Worm (Caenorhabditis elegans) whole organism, midembryonic: ENCODE data around the gene srg-21.

Experiments used
- T22C8.4 ChIP-seq: fragments of 200-800 bp; sonication (Bioruptor generic); IDR thresholded peaks from 2 replicates; pipeline ENCODE4 v1.3.6; 2022; ENCODE audit warnings: missing genetic modification characterization, missing compliant biosample characterization
- cog-1 ChIP-seq: sonication (generic microtip); optimal IDR thresholded peaks from 2 replicates; lab custom pipeline; 2016; ENCODE audit warnings: missing genetic modification characterization, missing compliant biosample characterization
- flt-1 ChIP-seq: fragments of 200-800 bp; sonication (Bioruptor generic); IDR thresholded peaks from 2 replicates; pipeline ENCODE4 v1.3.6; 2022; ENCODE audit warnings: missing genetic modification characterization, missing compliant biosample characterization
- klf-2 ChIP-seq: fragments of 200-800 bp; sonication (Bioruptor generic); conservative IDR thresholded peaks from 2 replicates; pipeline ENCODE4 v1.3.6; 2022; ENCODE audit warnings: missing genetic modification reagents, missing genetic modification characterization, missing compliant biosample characterization
- med-1 ChIP-seq: sonication (generic microtip); optimal IDR thresholded peaks from 2 replicates; lab custom pipeline; 2017; ENCODE audit warnings: missing genetic modification characterization, mild to moderate bottlenecking, missing compliant biosample characterization, antibody characterized with exemption, missing genetic modification reagents; ENCODE audit not compliant: insufficient read depth
- ref-1 ChIP-seq: fragments of 200-800 bp; sonication (Bioruptor generic); conservative IDR thresholded peaks from 2 replicates; pipeline ENCODE4 v1.3.6; 2022; ENCODE audit warnings: missing genetic modification reagents, missing genetic modification characterization, missing compliant biosample characterization
- tab-1 ChIP-seq: fragments of 200-800 bp; sonication (Bioruptor generic); IDR thresholded peaks from 2 replicates; pipeline ENCODE4 v1.3.6; 2022; ENCODE audit warnings: missing genetic modification characterization, missing compliant biosample characterization
- ztf-23 ChIP-seq: fragments of 200-800 bp; sonication (Bioruptor generic); IDR thresholded peaks from 2 replicates; pipeline ENCODE4 v1.3.6; 2022; ENCODE audit warnings: missing genetic modification reagents, missing genetic modification characterization, missing compliant biosample characterization
- ztf-29 ChIP-seq: fragments of 200-800 bp; sonication (Bioruptor generic); IDR thresholded peaks from 2 replicates; pipeline ENCODE4 v1.3.6; 2022; ENCODE audit warnings: missing genetic modification reagents, missing genetic modification characterization, missing compliant biosample characterization

srg-21 gene

DNA sequence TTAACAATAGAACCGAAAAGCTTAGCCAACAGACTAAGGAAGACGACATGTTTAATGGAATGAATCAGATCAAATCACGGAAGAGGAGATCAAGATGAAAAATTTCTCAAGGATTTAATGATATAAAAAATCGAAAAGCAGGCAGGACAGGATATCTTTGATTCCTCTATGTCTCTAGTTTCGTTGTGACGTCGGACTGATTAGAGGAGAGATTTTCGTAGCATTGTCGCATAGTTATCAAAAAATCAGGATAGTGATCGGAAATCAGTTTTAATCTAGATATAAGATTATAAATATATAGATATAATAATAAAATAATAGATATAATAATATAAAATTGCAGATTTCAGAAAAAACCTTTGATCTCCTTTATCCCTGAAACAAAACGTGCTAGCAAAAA lies 47.8 kb downstream of the srg-21 start, which contains the start of gene B0454.8:
B0454.8 (minus strand) TSS at position 101 of the 400 bp plus-strand sequence.
- TF ChIP-seq T22C8.4 (GFP tag; lab: Robert Waterston, UW) = no peak
- TF ChIP-seq klf-2 (GFP tag; lab: Robert Waterston, UW) = no peak
- no peak for TF ChIP-seq cog-1 (tag; lab: Kevin White, UChicago)
- TF ChIP-seq tab-1 (GFP tag; lab: Robert Waterston, UW) = no peak
- no peak for TF ChIP-seq ztf-29 (GFP tag; lab: Robert Waterston, UW)
- TF ChIP-seq med-1 (GFP tag; lab: Kevin White, UChicago) = no peak

ce11 chrII:3038453-3038909 lies 52.7 kb downstream of the srg-21 start, which contains the start of the genes B0454.26 and B0454.5:
B0454.26 (minus strand) TSS chrII:3038553.
B0454.5 (plus strand) TSS chrII:3038859.
- no peak for TF ChIP-seq tab-1 (GFP tag; lab: Robert Waterston, UW)
- TF ChIP-seq flt-1 (GFP tag; lab: Robert Waterston, UW) = no peak
- no peak for TF ChIP-seq ztf-23 (GFP tag; lab: Robert Waterston, UW)
- no peak for TF ChIP-seq cog-1 (tag; lab: Kevin White, UChicago)
- TF ChIP-seq klf-2 (GFP tag; lab: Robert Waterston, UW) = no peak
- TF ChIP-seq ref-1 (GFP tag; lab: Robert Waterston, UW) = no peak
- no peak for TF ChIP-seq ztf-29 (GFP tag; lab: Robert Waterston, UW)
- TF ChIP-seq med-1 (GFP tag; lab: Kevin White, UChicago) = no peak
- no peak for TF ChIP-seq T22C8.4 (GFP tag; lab: Robert Waterston, UW)
